Fruit fly (Drosophila melanogaster) whole organism, embryonic: ENCODE measurements around the gene Ufd1.

Source experiments
- Atf3 ChIP-seq: fragments of 200-800 bp; sonication (Bioruptor generic); optimal IDR thresholded peaks from 3 replicates; lab custom pipeline; 2016; ENCODE audit warnings: missing biosample characterization, missing genetic modification characterization
- Blimp-1 ChIP-seq: fragments of 200-800 bp; sonication (Bioruptor generic); optimal IDR thresholded peaks from 3 replicates; lab custom pipeline; 2018; ENCODE audit warnings: missing biosample characterization, missing genetic modification characterization, mild to moderate bottlenecking, moderate library complexity, missing genetic modification reagents
- CG10543 ChIP-seq: fragments of 200-800 bp; sonication (Bioruptor generic); optimal IDR thresholded peaks from 3 replicates; lab custom pipeline; 2017; ENCODE audit warnings: missing biosample characterization, mild to moderate bottlenecking, missing genetic modification characterization, moderate library complexity
- CG11695 ChIP-seq: fragments of 200-800 bp; sonication (Bioruptor generic); IDR thresholded peaks from 3 replicates; pipeline ENCODE4 v1.3.6; 2022; ENCODE audit warnings: missing biosample characterization, missing genetic modification characterization
- CG12299 ChIP-seq: fragments of 200-800 bp; sonication (Bioruptor generic); optimal IDR thresholded peaks from 2 replicates; lab custom pipeline; 2018; ENCODE audit warnings: missing biosample characterization, mild to moderate bottlenecking, missing genetic modification characterization
- CG12769 ChIP-seq: fragments of 200-800 bp; sonication (Bioruptor generic); optimal IDR thresholded peaks from 2 replicates; lab custom pipeline; 2019; ENCODE audit warnings: missing biosample characterization, mild to moderate bottlenecking, missing genetic modification characterization, moderate library complexity
- CG14050 ChIP-seq: fragments of 200-800 bp; sonication (Bioruptor generic); IDR thresholded peaks from 3 replicates; pipeline ENCODE4 v1.3.6; 2022; ENCODE audit warnings: missing biosample characterization, missing genetic modification characterization
- CG15011 ChIP-seq: fragments of 200-800 bp; sonication (Bioruptor generic); optimal IDR thresholded peaks from 3 replicates; lab custom pipeline; 2018; ENCODE audit warnings: missing biosample characterization, mild to moderate bottlenecking, missing genetic modification characterization
- CG15514 ChIP-seq: fragments of 200-800 bp; sonication (Bioruptor generic); optimal IDR thresholded peaks from 3 replicates; lab custom pipeline; 2017; ENCODE audit warnings: missing biosample characterization, missing genetic modification characterization, mild to moderate bottlenecking, moderate library complexity, missing genetic modification reagents
- CG2129 ChIP-seq: fragments of 200-800 bp; sonication (Bioruptor generic); IDR thresholded peaks from 2 replicates; pipeline ENCODE4 v1.3.6; 2022; ENCODE audit warnings: missing biosample characterization, missing genetic modification characterization; ENCODE audit not compliant: partially characterized antibody
- CG2875 ChIP-seq: fragments of 200-800 bp; sonication (Bioruptor generic); optimal IDR thresholded peaks from 2 replicates; lab custom pipeline; 2017; ENCODE audit warnings: missing biosample characterization, mild to moderate bottlenecking, missing genetic modification characterization, missing genetic modification reagents
- CG3163 ChIP-seq: fragments of 200-800 bp; sonication (Bioruptor generic); optimal IDR thresholded peaks from 3 replicates; lab custom pipeline; 2016; ENCODE audit warnings: missing biosample characterization, missing genetic modification characterization
- CG4328 ChIP-seq: fragments of 200-800 bp; sonication (Bioruptor generic); optimal IDR thresholded peaks from 3 replicates; lab custom pipeline; 2017; ENCODE audit warnings: missing biosample characterization, missing genetic modification reagents, missing genetic modification characterization
- CG4707 ChIP-seq: fragments of 200-800 bp; sonication (Bioruptor generic); optimal IDR thresholded peaks from 2 replicates; lab custom pipeline; 2018; ENCODE audit warnings: missing biosample characterization, mild to moderate bottlenecking, missing genetic modification characterization, moderate library complexity
- CG5180 ChIP-seq: fragments of 200-800 bp; sonication (Bioruptor generic); optimal IDR thresholded peaks from 3 replicates; lab custom pipeline; 2017; ENCODE audit warnings: missing biosample characterization, missing genetic modification characterization, mild to moderate bottlenecking, moderate library complexity, missing genetic modification reagents
- CG6683 ChIP-seq: fragments of 200-800 bp; sonication (Bioruptor generic); optimal IDR thresholded peaks from 2 replicates; lab custom pipeline; 2017; ENCODE audit warnings: missing biosample characterization, mild to moderate bottlenecking, missing genetic modification characterization, missing genetic modification reagents
- CG6765 ChIP-seq: fragments of 200-800 bp; sonication (Bioruptor generic); optimal IDR thresholded peaks from 3 replicates; lab custom pipeline; 2017; ENCODE audit warnings: missing biosample characterization, mild to moderate bottlenecking, missing genetic modification characterization
- CG6854 ChIP-seq: fragments of 200-800 bp; sonication (Bioruptor generic); optimal IDR thresholded peaks from 3 replicates; lab custom pipeline; 2017; ENCODE audit warnings: missing biosample characterization, mild to moderate bottlenecking, missing genetic modification characterization
- Chrac-16 ChIP-seq: fragments of 200-800 bp; sonication (Bioruptor generic); optimal IDR thresholded peaks from 3 replicates; lab custom pipeline; 2016; ENCODE audit warnings: missing biosample characterization, missing genetic modification characterization
- Dad ChIP-seq: fragments of 200-800 bp; sonication (Bioruptor generic); optimal IDR thresholded peaks from 3 replicates; lab custom pipeline; 2016; ENCODE audit warnings: missing biosample characterization, missing genetic modification characterization
- Doc3 ChIP-seq: fragments of 200-800 bp; sonication (Bioruptor generic); IDR thresholded peaks from 3 replicates; pipeline ENCODE4 v1.3.6; 2022; ENCODE audit warnings: missing biosample characterization, missing genetic modification characterization; ENCODE audit not compliant: partially characterized antibody
- Jarid2 ChIP-seq: fragments of 200-800 bp; sonication (Bioruptor generic); optimal IDR thresholded peaks from 3 replicates; lab custom pipeline; 2017; ENCODE audit warnings: mild to moderate bottlenecking, missing biosample characterization, missing genetic modification reagents, missing genetic modification characterization
- Lhr ChIP-seq: fragments of 200-800 bp; sonication (Bioruptor generic); optimal IDR thresholded peaks from 3 replicates; lab custom pipeline; 2017; ENCODE audit warnings: mild to moderate bottlenecking, missing biosample characterization, missing genetic modification reagents, missing genetic modification characterization
- Meics ChIP-seq: fragments of 200-800 bp; sonication (Bioruptor generic); optimal IDR thresholded peaks from 2 replicates; lab custom pipeline; 2017; ENCODE audit warnings: missing biosample characterization, mild to moderate bottlenecking, missing genetic modification characterization
- NC2α ChIP-seq: fragments of 200-800 bp; sonication (Bioruptor generic); optimal IDR thresholded peaks from 2 replicates; lab custom pipeline; 2016; ENCODE audit warnings: missing biosample characterization, missing genetic modification characterization
- NfI ChIP-seq: fragments of 200-800 bp; sonication (Bioruptor generic); optimal IDR thresholded peaks from 3 replicates; lab custom pipeline; 2018; ENCODE audit warnings: missing biosample characterization, mild to moderate bottlenecking, missing genetic modification characterization, moderate library complexity
- Ravus ChIP-seq: fragments of 200-800 bp; sonication (Bioruptor generic); IDR thresholded peaks from 2 replicates; pipeline ENCODE4 v1.3.6; 2022; ENCODE audit warnings: missing biosample characterization, missing genetic modification characterization
- Rfx ChIP-seq: fragments of 200-800 bp; sonication (Bioruptor generic); IDR thresholded peaks from 2 replicates; pipeline ENCODE4 v1.3.6; 2022; ENCODE audit warnings: missing biosample characterization, missing genetic modification characterization
- Scr ChIP-seq: fragments of 200-800 bp; sonication (Bioruptor generic); IDR thresholded peaks from 2 replicates; pipeline ENCODE4 v1.3.6; 2022; ENCODE audit warnings: missing biosample characterization, missing genetic modification characterization; ENCODE audit not compliant: partially characterized antibody
- ash1 ChIP-seq: fragments of 200-800 bp; sonication (Bioruptor generic); optimal IDR thresholded peaks from 2 replicates; lab custom pipeline; 2018; ENCODE audit warnings: missing biosample characterization, mild to moderate bottlenecking, missing genetic modification characterization
- btn ChIP-seq: fragments of 200-800 bp; sonication (Bioruptor generic); optimal IDR thresholded peaks from 2 replicates; lab custom pipeline; 2016; ENCODE audit warnings: missing biosample characterization, missing genetic modification characterization
- cg ChIP-seq: fragments of 200-800 bp; sonication (Bioruptor generic); optimal IDR thresholded peaks from 3 replicates; lab custom pipeline; 2019; ENCODE audit warnings: missing biosample characterization, mild to moderate bottlenecking, missing genetic modification characterization, moderate library complexity
- ci ChIP-seq: fragments of 200-800 bp; sonication (Bioruptor generic); IDR thresholded peaks from 3 replicates; pipeline ENCODE4 v1.3.6; 2022; ENCODE audit warnings: missing biosample characterization, missing genetic modification characterization
- ewg ChIP-seq: fragments of 200-800 bp; sonication (Bioruptor generic); optimal IDR thresholded peaks from 3 replicates; lab custom pipeline; 2017; ENCODE audit warnings: mild to moderate bottlenecking, missing biosample characterization, missing genetic modification reagents, missing genetic modification characterization
- gcm ChIP-seq: fragments of 200-800 bp; sonication (Bioruptor generic); optimal IDR thresholded peaks from 2 replicates; lab custom pipeline; 2019; ENCODE audit warnings: missing biosample characterization, mild to moderate bottlenecking, missing genetic modification characterization, moderate library complexity
- gro ChIP-seq: fragments of 200-800 bp; sonication (Bioruptor generic); optimal IDR thresholded peaks from 2 replicates; lab custom pipeline; 2016; ENCODE audit warnings: missing biosample characterization, missing genetic modification characterization
- insv ChIP-seq, 2 experiments: fragments of 200-800 bp; sonication (Bioruptor generic); optimal IDR thresholded peaks; 3 replicates each; lab custom pipeline; 2016 to 2018; ENCODE audit warnings: missing biosample characterization in 2 of 2, missing genetic modification characterization in 2 of 2
- jigr1 ChIP-seq: fragments of 200-800 bp; sonication (Bioruptor generic); IDR thresholded peaks from 3 replicates; pipeline ENCODE4 v1.3.6; 2022; ENCODE audit warnings: missing biosample characterization, missing genetic modification characterization
- nerfin-1 ChIP-seq: fragments of 200-800 bp; sonication (Bioruptor generic); optimal IDR thresholded peaks from 3 replicates; lab custom pipeline; 2019; ENCODE audit warnings: missing biosample characterization, mild to moderate bottlenecking, missing genetic modification characterization, moderate library complexity
- oc ChIP-seq: fragments of 200-800 bp; sonication (Bioruptor generic); optimal IDR thresholded peaks from 2 replicates; lab custom pipeline; 2018; ENCODE audit warnings: missing biosample characterization, mild to moderate bottlenecking, missing genetic modification characterization, moderate library complexity
- org-1 ChIP-seq: fragments of 200-800 bp; sonication (Bioruptor generic); optimal IDR thresholded peaks from 2 replicates; lab custom pipeline; 2017; ENCODE audit warnings: missing biosample characterization, missing genetic modification characterization
- pros ChIP-seq: fragments of 200-800 bp; sonication (Bioruptor generic); optimal IDR thresholded peaks from 3 replicates; lab custom pipeline; 2019; ENCODE audit warnings: missing biosample characterization, mild to moderate bottlenecking, missing genetic modification characterization, moderate library complexity
- schlank ChIP-seq: fragments of 200-800 bp; sonication (Bioruptor generic); optimal IDR thresholded peaks from 2 replicates; lab custom pipeline; 2018; ENCODE audit warnings: missing biosample characterization, mild to moderate bottlenecking, missing genetic modification characterization
- scrt ChIP-seq: fragments of 200-800 bp; sonication (Bioruptor generic); optimal IDR thresholded peaks from 2 replicates; lab custom pipeline; 2018; ENCODE audit warnings: missing biosample characterization, mild to moderate bottlenecking, missing genetic modification characterization, moderate library complexity
- sna ChIP-seq: fragments of 200-800 bp; sonication (Bioruptor generic); IDR thresholded peaks from 2 replicates; pipeline ENCODE4 v1.3.6; 2022; ENCODE audit warnings: missing biosample characterization, missing genetic modification characterization; ENCODE audit not compliant: partially characterized antibody
- so ChIP-seq: fragments of 200-800 bp; sonication (Bioruptor generic); IDR thresholded peaks from 3 replicates; pipeline ENCODE4 v1.3.6; 2022; ENCODE audit warnings: missing biosample characterization, missing genetic modification characterization
- tll ChIP-seq, 2 experiments: fragments of 200-800 bp in 1 of 2; fragments of >200 bp in 1 of 2; sonication (Bioruptor generic) in 1 of 2; optimal IDR thresholded peaks; 2 replicates each; lab custom pipeline; 2017 to 2019; ENCODE audit warnings: missing biosample characterization in 2 of 2, missing genetic modification characterization in 2 of 2, mild to moderate bottlenecking in 1 of 2, moderate library complexity in 1 of 2
- zfh1 ChIP-seq: fragments of 200-800 bp; sonication (Bioruptor generic); IDR thresholded peaks from 3 replicates; pipeline ENCODE4 v1.3.6; 2022; ENCODE audit warnings: missing biosample characterization, missing genetic modification characterization

Gene Ufd1

DNA sequence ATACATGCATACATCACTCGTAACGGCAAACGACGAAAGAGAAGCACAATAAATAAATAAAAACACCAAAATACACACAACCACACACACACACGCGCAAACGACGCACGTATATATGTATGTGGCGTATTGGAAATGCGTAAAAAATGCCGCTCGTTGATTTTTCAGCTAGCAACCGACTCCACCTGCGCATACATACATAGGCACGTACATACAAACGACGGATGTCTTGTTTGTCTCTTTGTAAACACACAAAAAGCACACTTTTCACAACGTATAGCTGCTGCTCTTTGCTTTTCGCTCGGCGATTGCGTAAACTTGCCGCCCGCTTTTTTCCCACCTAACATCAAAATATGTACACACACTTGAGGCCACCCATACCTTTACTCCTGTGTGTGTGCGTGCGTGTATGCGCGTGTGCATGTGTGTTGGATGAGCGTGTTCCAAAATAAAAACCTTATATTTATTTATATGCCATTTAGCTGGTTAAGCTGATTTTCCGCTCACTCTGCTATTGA lies 3.1 kb downstream of the Ufd1 start (continued):
- TF ChIP-seq CG6683 (GFP tag; lab: Kevin White, UChicago) (peak; percentile 64), Scr (GFP tag; lab: Robert Waterston, UW) (no peak), CG5180 (GFP tag; lab: Kevin White, UChicago) (peak; percentile 31), Chrac-16 (GFP tag; lab: Kevin White, UChicago) (no peak), nerfin-1 (tag; lab: Kevin White, UChicago) (peak; percentile 83), org-1 (GFP tag; lab: Kevin White, UChicago) (peak; percentile 66), gcm (peak; percentile 45), Dad (no peak), CG15011 (GFP tag; lab: Kevin White, UChicago) (peak; percentile 48), Atf3 (GFP tag; lab: Kevin White, UChicago) (no peak), CG2875 (GFP tag; lab: Kevin White, UChicago) (peak; percentile 35), CG12299 (tag; lab: Kevin White, UChicago) (peak; percentile 66), scrt (GFP tag; lab: Kevin White, UChicago) (peak; percentile 41), cg (peak; percentile 98), zfh1 (GFP tag; lab: Robert Waterston, UW) (0 out of 3 replicates have a peak, but pooled peaks have one; percentile 18), ash1 (peak; percentile 66), CG4328 (GFP tag; lab: Kevin White, UChicago) (peak; percentile 79), Ravus (GFP tag; lab: Robert Waterston, UW) (no peak), so (GFP tag; lab: Robert Waterston, UW) (no peak), Jarid2 (GFP tag; lab: Kevin White, UChicago) (no peak), CG11695 (GFP tag; lab: Robert Waterston, UW) (0 out of 3 replicates have a peak, but pooled peaks have one; percentile 14), CG6854 (peak; percentile 47), Rfx (no peak; the same call in 1 of the 2 replicates), CG12769 (tag; lab: Kevin White, UChicago) (peak; percentile 83), gro (no peak), CG15514 (GFP tag; lab: Kevin White, UChicago) (peak; percentile 20), oc (tag; lab: Kevin White, UChicago) (peak; percentile 9), Doc3 (GFP tag; lab: Robert Waterston, UW) (no peak), Lhr (GFP tag; lab: Kevin White, UChicago) (no peak), CG6765 (GFP tag; lab: Kevin White, UChicago) (peak; percentile 49), ci (GFP tag; lab: Robert Waterston, UW) (no peak; the same call in 2 of the 3 replicates), insv (GFP tag; optimal IDR thresholded peaks at IDR 0.05; lab: Kevin White, UChicago) (peak in 1 of 2 experiments; percentile 62), Meics (peak; percentile 50), NfI (no peak), jigr1 (GFP tag; lab: Robert Waterston, UW) (no peak), btn (no peak), CG14050 (no peak), CG3163 (GFP tag; lab: Kevin White, UChicago) (peak; percentile 65), pros (peak; percentile 8), schlank (peak; percentile 59), sna (no peak), NC2α (no peak), Blimp-1 (GFP tag; lab: Kevin White, UChicago) (no peak), CG2129 (GFP tag; lab: Robert Waterston, UW) (no peak), tll (GFP tag; optimal IDR thresholded peaks at IDR 0.05; lab: Kevin White, UChicago) (peak in 1 of 2 experiments; percentile 44), ewg (GFP tag; lab: Kevin White, UChicago) (peak; percentile 64), CG10543 (GFP tag; lab: Kevin White, UChicago) (peak; percentile 94), CG4707 (GFP tag; lab: Kevin White, UChicago) (peak; percentile 3)
